Worm (Caenorhabditis elegans): ENCODE results near the gene spl-2.

spl-2 gene

ce11 chrV:9123186-9123585 lies 23.5 kb downstream of the spl-2 start, which contains the start of gene F21C10.11:
Gene F21C10.11, plus strand, starts transcription at chrV:9123486.
- TF ChIP-seq vab-15 (tag; optimal IDR thresholded peaks at IDR 0.05) (no peak), nhr-71 (tag; optimal IDR thresholded peaks at IDR 0.05) (no peak), fkh-10 (GFP tag; optimal IDR thresholded peaks at IDR 0.05) (no peak), grh-1 (GFP tag; IDR thresholded peaks at IDR 0.05) (no peak), F16B12.6 (tag; optimal IDR thresholded peaks at IDR 0.05) (no peak)

- TF ChIP-seq mef-2 (tag; optimal IDR thresholded peaks at IDR 0.05) (no peak), efl-1 (optimal IDR thresholded peaks at IDR 0.05) (no peak), efl-1 (GFP tag; optimal IDR thresholded peaks at IDR 0.05 in 1 of 2) (peak in 1 of 2 experiments; percentile 52), skn-1 (tag; optimal IDR thresholded peaks at IDR 0.05) (no peak), F16B12.6 (tag; optimal IDR thresholded peaks at IDR 0.05) (no peak)
These were observed 24.7 kb downstream of the spl-2 start, which contains the start of gene F21C10.13 for ce11 chrV:9122004-9122403. Gene F21C10.13, plus strand, starts transcription at chrV:9122304.

ce11 chrV:9112467-9112866 lies 34.2 kb downstream of the spl-2 start, which contains the start of gene F21C10.7:
Gene F21C10.7, plus strand, starts transcription at chrV:9112767.
- no peak for TF ChIP-seq unc-86 (tag; optimal IDR thresholded peaks at IDR 0.05)
- TF ChIP-seq ama-1 (optimal IDR thresholded peaks at IDR 0.05), result no peak
- no peak for TF ChIP-seq ceh-63 (GFP tag; optimal IDR thresholded peaks at IDR 0.05)
- TF ChIP-seq nhr-85 (tag), result no peak
- no peak for TF ChIP-seq jun-1 (tag; optimal IDR thresholded peaks at IDR 0.05)
- TF ChIP-seq nhr-71 (tag; optimal IDR thresholded peaks at IDR 0.05), result no peak
- TF ChIP-seq fkh-4 (tag; optimal IDR thresholded peaks at IDR 0.05; ENCODE audit: borderline replicate concordance), result no peak

ce11 chrV:9111957-9112356 lies 34.7 kb downstream of the spl-2 start:
- TF ChIP-seq lin-14 (GFP tag; optimal IDR thresholded peaks at IDR 0.05), result peak; percentile 76
- TF ChIP-seq C16A3.4 (tag; optimal IDR thresholded peaks at IDR 0.05), result no peak
- TF ChIP-seq rnt-1 (tag; optimal IDR thresholded peaks at IDR 0.05), result peak; percentile 9

ce11 chrV:9109281-9109680 lies 37.4 kb downstream of the spl-2 start, which contains the start of gene pqn-31:
Gene pqn-31, plus strand, starts transcription at chrV:9109581.
- TF ChIP-seq nhr-20 (tag; optimal IDR thresholded peaks at IDR 0.05) (no peak), fos-1 (tag; optimal IDR thresholded peaks at IDR 0.05) (no peak), lsy-2 (tag; optimal IDR thresholded peaks at IDR 0.05) (no peak), pag-3 (tag; optimal IDR thresholded peaks at IDR 0.05; ENCODE audit: borderline replicate concordance, insufficient read depth) (no peak), lin-14 (GFP tag; optimal IDR thresholded peaks at IDR 0.05) (no peak), elt-3 (tag; optimal IDR thresholded peaks at IDR 0.05) (no peak), alr-1 (tag; optimal IDR thresholded peaks at IDR 0.05; ENCODE audit: borderline replicate concordance) (no peak), jun-1 (tag; optimal IDR thresholded peaks at IDR 0.05) (no peak), tbx-2 (tag; optimal IDR thresholded peaks at IDR 0.05) (no peak), ces-1 (GFP tag; optimal IDR thresholded peaks at IDR 0.05) (no peak), lin-39 (tag; optimal IDR thresholded peaks at IDR 0.05) (no peak), efl-3 (GFP tag; optimal IDR thresholded peaks at IDR 0.05) (no peak), pax-3 (tag; optimal IDR thresholded peaks at IDR 0.05) (no peak), nhr-77 (tag; optimal IDR thresholded peaks at IDR 0.05) (no peak), aha-1 (tag; optimal IDR thresholded peaks at IDR 0.05) (no peak), dpl-1 (GFP tag; optimal IDR thresholded peaks at IDR 0.05) (no peak)

ce11 chrV:9108219-9108618 lies 38.5 kb downstream of the spl-2 start, which contains the start of gene F21C10.18:
Gene F21C10.18, plus strand, starts transcription at chrV:9108519.
- TF ChIP-seq ces-1 (GFP tag; optimal IDR thresholded peaks at IDR 0.05) (no peak), efl-1 (optimal IDR thresholded peaks at IDR 0.05) (no peak), efl-1 (GFP tag; optimal IDR thresholded peaks at IDR 0.05 in 1 of 2) (no peak), lin-35 (GFP tag; optimal IDR thresholded peaks at IDR 0.05) (no peak), nhr-19 (GFP tag; conservative IDR thresholded peaks at IDR 0.05) (no peak), zip-4 (GFP tag; optimal IDR thresholded peaks at IDR 0.05) (no peak), ztf-4 (tag; optimal IDR thresholded peaks at IDR 0.05) (no peak), nhr-28 (tag; optimal IDR thresholded peaks at IDR 0.05) (no peak), C16A3.4 (tag; optimal IDR thresholded peaks at IDR 0.05) (no peak), nhr-71 (tag; optimal IDR thresholded peaks at IDR 0.05) (no peak), mab-9 (GFP tag; IDR thresholded peaks at IDR 0.05) (no peak), lin-15B (tag; optimal IDR thresholded peaks at IDR 0.05) (no peak), lin-14 (GFP tag; optimal IDR thresholded peaks at IDR 0.05) (no peak), ceh-8 (GFP tag; optimal IDR thresholded peaks at IDR 0.05) (no peak)

All from whole organism, L1 larva.